Worm (Caenorhabditis elegans): ENCODE measurements around the gene nhr-271.

nhr-271 gene

DNA sequence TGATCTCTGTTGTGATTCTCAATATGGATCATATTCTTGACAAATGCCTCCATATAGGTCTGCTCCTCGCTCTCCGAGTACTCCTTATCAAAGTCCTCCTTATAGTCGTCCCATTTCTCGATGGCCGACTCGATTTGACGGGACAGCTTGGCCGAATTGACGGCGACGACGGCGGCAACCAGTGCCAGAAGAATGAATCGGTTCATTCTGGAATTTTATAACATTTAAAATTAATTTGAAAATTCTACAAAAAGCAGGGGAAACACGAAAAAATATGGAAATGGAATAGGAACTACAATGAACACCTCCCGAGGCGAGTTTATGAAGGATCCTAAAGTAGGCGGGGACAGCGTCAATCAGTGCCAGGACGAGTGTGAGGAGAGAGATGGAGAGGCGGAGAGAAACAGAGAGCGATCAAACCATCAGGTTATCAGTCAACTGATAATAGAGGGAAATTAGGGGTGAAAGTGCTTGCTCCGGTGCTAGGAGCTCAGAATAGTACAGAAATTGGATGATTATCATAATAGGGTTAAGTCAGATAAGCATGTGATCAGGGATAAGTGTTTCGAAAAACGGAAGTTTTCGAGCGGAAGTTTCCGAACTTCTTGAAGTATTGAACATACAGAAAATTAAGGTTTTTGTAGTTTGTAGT is 14.9 kb upstream of the nhr-271 start, which contains the start of gene cpl-1 (continued):
- TF ChIP-seq tbp1 (GFP tag; optimal IDR thresholded peaks at IDR 0.05) = peak; percentile 28
- TF ChIP-seq sdz-38 (tag; optimal IDR thresholded peaks at IDR 0.05) = peak; percentile 47

DNA sequence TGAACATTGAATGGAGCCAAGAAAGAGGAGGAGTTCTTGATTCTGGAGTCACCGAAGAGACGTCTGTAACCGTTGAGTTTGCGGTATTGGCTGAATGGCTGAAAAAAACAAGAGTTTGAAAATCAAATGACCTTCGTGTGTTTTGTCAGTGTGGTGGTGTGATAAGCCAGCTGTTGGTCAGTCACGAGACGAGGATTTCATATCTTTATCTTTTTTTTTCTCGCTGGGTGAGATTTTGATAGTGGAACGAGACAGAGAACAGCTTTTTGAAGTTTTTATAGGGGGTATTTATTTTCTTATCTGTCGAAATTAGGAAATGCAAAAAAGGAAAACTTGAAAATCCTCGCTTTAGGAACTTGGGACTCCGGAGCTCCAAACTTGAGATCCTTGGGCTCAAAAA is 14.2 kb upstream of the nhr-271 start:
- TF ChIP-seq K11D2.4 (GFP tag; IDR thresholded peaks at IDR 0.05) (0 out of 2 replicates have a peak, but pooled peaks have one; percentile 8), B0336.3 (GFP tag; IDR thresholded peaks at IDR 0.05) (no peak), nhr-80 (tag; optimal IDR thresholded peaks at IDR 0.05) (peak; percentile 20), pbrm-1 (GFP tag; IDR thresholded peaks at IDR 0.05) (peak; percentile 25; the same call in 1 of the 2 replicates)

DNA sequence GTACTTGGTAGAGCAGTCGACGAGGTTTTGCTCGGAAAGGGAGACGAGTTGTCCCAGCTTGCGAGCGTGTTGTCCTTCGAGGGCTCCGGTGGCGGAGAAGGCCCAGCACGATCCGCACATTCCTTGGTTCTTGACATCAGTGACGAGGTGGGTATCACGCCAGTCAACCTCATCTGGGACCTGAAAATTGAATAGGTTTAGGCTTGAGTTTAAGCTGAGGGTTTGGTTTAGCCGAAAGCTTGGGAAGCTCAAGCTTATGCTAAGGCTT is 13.4 kb upstream of the nhr-271 start:
- TF ChIP-seq mxl-1 (tag; optimal IDR thresholded peaks at IDR 0.05) (no peak), K12H6.12 (tag; optimal IDR thresholded peaks at IDR 0.05) (no peak), Y56A3A.18 (GFP tag; IDR thresholded peaks at IDR 0.05) (no peak), lin-26 (GFP tag; IDR thresholded peaks at IDR 0.05) (no peak; the same call in 1 of the 2 replicates), T07F8.4 (tag; optimal IDR thresholded peaks at IDR 0.05) (no peak), ceh-40 (GFP tag; IDR thresholded peaks at IDR 0.05) (no peak), atf-7 (tag; optimal IDR thresholded peaks at IDR 0.05) (no peak), ztf-28 (GFP tag; IDR thresholded peaks at IDR 0.05) (no peak), nhr-90 (tag; optimal IDR thresholded peaks at IDR 0.05) (no peak), fkh-3 (tag; optimal IDR thresholded peaks at IDR 0.05) (no peak), lsl-1 (GFP tag; optimal IDR thresholded peaks at IDR 0.05) (no peak), nhr-80 (tag; optimal IDR thresholded peaks at IDR 0.05) (no peak), gei-17 (GFP tag; optimal IDR thresholded peaks at IDR 0.05) (no peak), pbrm-1 (GFP tag; IDR thresholded peaks at IDR 0.05) (no peak), cebp-2 (GFP tag; IDR thresholded peaks at IDR 0.05) (peak; percentile 31; the same call in 1 of the 2 replicates), lin-54 (GFP tag; optimal IDR thresholded peaks at IDR 0.05) (no peak), ekl-4 (GFP tag; IDR thresholded peaks at IDR 0.05) (0 out of 2 replicates have a peak, but pooled peaks have one; percentile 22), snpc-1.3 (tag; optimal IDR thresholded peaks at IDR 0.05; ENCODE audit: insufficient read depth) (no peak), ceh-100 (GFP tag; IDR thresholded peaks at IDR 0.05) (no peak), cebp-1 (GFP tag; IDR thresholded peaks at IDR 0.05) (no peak), cebp-1 (tag; optimal IDR thresholded peaks at IDR 0.05) (no peak), K11D2.4 (GFP tag; IDR thresholded peaks at IDR 0.05) (no peak; the same call in 1 of the 2 replicates), nhr-179 (tag; optimal IDR thresholded peaks at IDR 0.05) (no peak), mel-28 (tag; optimal IDR thresholded peaks at IDR 0.05; ENCODE audit: borderline replicate concordance) (no peak), snpc-3.4 (tag; optimal IDR thresholded peaks at IDR 0.05) (no peak), Y95B8A.8 (GFP tag; IDR thresholded peaks at IDR 0.05) (peak; percentile 44), attf-5 (GFP tag; optimal IDR thresholded peaks at IDR 0.05) (no peak), B0261.1 (tag; optimal IDR thresholded peaks at IDR 0.05) (no peak), mcd-1 (GFP tag; IDR thresholded peaks at IDR 0.05) (peak; percentile 26; the same call in 1 of the 2 replicates), lir-1 (GFP tag; conservative IDR thresholded peaks at IDR 0.05) (no peak), F39B2.1 (GFP tag; IDR thresholded peaks at IDR 0.05) (no peak), dpl-1 (GFP tag; optimal IDR thresholded peaks at IDR 0.05) (no peak), F33H1.4 (GFP tag; IDR thresholded peaks at IDR 0.05) (no peak), bed-1 (GFP tag; IDR thresholded peaks at IDR 0.05) (no peak), C17E4.6 (GFP tag; IDR thresholded peaks at IDR 0.05) (no peak), F55B11.4 (tag; optimal IDR thresholded peaks at IDR 0.05; ENCODE audit: borderline replicate concordance, insufficient read depth) (no peak), nfya-1 (tag; optimal IDR thresholded peaks at IDR 0.05; ENCODE audit: borderline replicate concordance, insufficient read depth) (no peak), F49E8.2 (tag; optimal IDR thresholded peaks at IDR 0.05; ENCODE audit: insufficient read depth) (no peak), D2030.7 (GFP tag; IDR thresholded peaks at IDR 0.05) (no peak), pha-4 (tag; optimal IDR thresholded peaks at IDR 0.05) (no peak), hlh-26 (GFP tag; conservative IDR thresholded peaks at IDR 0.05) (no peak), Y79H2A.3 (GFP tag; conservative IDR thresholded peaks at IDR 0.05) (no peak)

Data from whole organism, young adult.